Worm (Caenorhabditis elegans): ENCODE results near the gene clr-1.

ce11 chrII:5463692-5464300 lies 2.4 kb upstream of the clr-1 start:
- TF ChIP-seq hlh-8 (tag; optimal IDR thresholded peaks at IDR 0.05), result no peak
- no peak for TF ChIP-seq ceh-18 (tag; optimal IDR thresholded peaks at IDR 0.05)
- no peak for TF ChIP-seq tbx-2 (tag; optimal IDR thresholded peaks at IDR 0.05)
- no peak for TF ChIP-seq ama-1 (optimal IDR thresholded peaks at IDR 0.05)
- no peak for TF ChIP-seq gmeb-2 (tag; optimal IDR thresholded peaks at IDR 0.05)
- TF ChIP-seq K09A11.1 (tag; optimal IDR thresholded peaks at IDR 0.05; ENCODE audit: insufficient read depth), result no peak
- no peak for TF ChIP-seq pqm-1 (tag; optimal IDR thresholded peaks at IDR 0.05)
- no peak for TF ChIP-seq zip-5 (tag; optimal IDR thresholded peaks at IDR 0.05)
- TF ChIP-seq ceh-19 (GFP tag; optimal IDR thresholded peaks at IDR 0.05), result no peak
- TF ChIP-seq pha-4 (tag; optimal IDR thresholded peaks at IDR 0.05), result no peak
- no peak for TF ChIP-seq odd-2 (tag; optimal IDR thresholded peaks at IDR 0.05)
- no peak for TF ChIP-seq ref-2 (tag; optimal IDR thresholded peaks at IDR 0.05)
